Worm (Caenorhabditis elegans): ENCODE measurements around the gene F43B10.1.

ce11 chrX:16687945-16688344, 25.3 kb upstream of the F43B10.1 start, which contains the start of gene F22H10.11:
- TF ChIP-seq fkh-10 (GFP tag; optimal IDR thresholded peaks at IDR 0.05) (no peak), zip-5 (tag; optimal IDR thresholded peaks at IDR 0.05) (no peak), pha-4 (tag; optimal IDR thresholded peaks at IDR 0.05) (no peak), ceh-18 (tag; optimal IDR thresholded peaks at IDR 0.05) (no peak), unc-86 (tag; optimal IDR thresholded peaks at IDR 0.05) (no peak), elt-4 (tag; optimal IDR thresholded peaks at IDR 0.05) (no peak), sox-4 (tag; optimal IDR thresholded peaks at IDR 0.05) (no peak), ama-1 (optimal IDR thresholded peaks at IDR 0.05) (no peak), C38D4.7 (GFP tag; optimal IDR thresholded peaks at IDR 0.05) (no peak)

Measured in whole organism, late embryonic.